Fruit fly (Drosophila melanogaster) whole organism, embryonic: ENCODE results near the gene CG11951.

Experiments used
- Aef1 ChIP-seq: fragments of 200-800 bp; sonication (Bioruptor generic); IDR thresholded peaks from 3 replicates; pipeline ENCODE4 v1.3.6; 2022; ENCODE audit warnings: missing biosample characterization, missing genetic modification characterization
- Asciz ChIP-seq: fragments of 200-800 bp; sonication (Bioruptor generic); optimal IDR thresholded peaks from 2 replicates; lab custom pipeline; 2017; ENCODE audit warnings: missing biosample characterization, mild to moderate bottlenecking, missing genetic modification characterization, missing genetic modification reagents
- CG10366 ChIP-seq: fragments of 200-800 bp; sonication (Bioruptor generic); IDR thresholded peaks from 2 replicates; pipeline ENCODE4 v1.3.6; 2022; ENCODE audit warnings: missing biosample characterization, missing genetic modification characterization
- CG10431 ChIP-seq: fragments of 200-800 bp; sonication (Bioruptor generic); optimal IDR thresholded peaks from 3 replicates; lab custom pipeline; 2018; ENCODE audit warnings: missing biosample characterization, mild to moderate bottlenecking, missing genetic modification characterization
- CG13287 ChIP-seq: fragments of 200-800 bp; sonication (Bioruptor generic); IDR thresholded peaks from 2 replicates; pipeline ENCODE4 v1.3.6; 2022; ENCODE audit warnings: missing biosample characterization, missing genetic modification characterization; ENCODE audit not compliant: partially characterized antibody
- CG13424 ChIP-seq: fragments of 200-800 bp; sonication (Bioruptor generic); optimal IDR thresholded peaks from 2 replicates; lab custom pipeline; 2019; ENCODE audit warnings: missing biosample characterization, mild to moderate bottlenecking, missing genetic modification characterization, moderate library complexity
- CG13775 ChIP-seq: fragments of 200-800 bp; sonication (Bioruptor generic); optimal IDR thresholded peaks from 3 replicates; lab custom pipeline; 2017; ENCODE audit warnings: missing biosample characterization, mild to moderate bottlenecking, missing genetic modification characterization
- CG14860 ChIP-seq: fragments of 200-800 bp; sonication (Bioruptor generic); IDR thresholded peaks from 3 replicates; pipeline ENCODE4 v1.3.6; 2022; ENCODE audit warnings: missing biosample characterization, missing genetic modification characterization; ENCODE audit not compliant: partially characterized antibody
- CG16863 ChIP-seq: fragments of 200-800 bp; sonication (Bioruptor generic); optimal IDR thresholded peaks from 3 replicates; lab custom pipeline; 2016; ENCODE audit warnings: missing biosample characterization, missing genetic modification characterization
- CG30020 ChIP-seq: fragments of 200-800 bp; optimal IDR thresholded peaks from 2 replicates; lab custom pipeline; 2019; ENCODE audit warnings: missing biosample characterization, mild to moderate bottlenecking, missing genetic modification characterization, moderate library complexity
- CG30403 ChIP-seq: fragments of 200-800 bp; sonication (Bioruptor generic); optimal IDR thresholded peaks from 3 replicates; lab custom pipeline; 2016; ENCODE audit warnings: missing biosample characterization, missing genetic modification characterization
- CG30431 ChIP-seq: fragments of 200-800 bp; sonication (Bioruptor generic); optimal IDR thresholded peaks from 2 replicates; lab custom pipeline; 2017; ENCODE audit warnings: missing biosample characterization, missing genetic modification characterization
- CG3407 ChIP-seq: fragments of 200-800 bp; sonication (Bioruptor generic); optimal IDR thresholded peaks from 2 replicates; lab custom pipeline; 2018; ENCODE audit warnings: missing biosample characterization, mild to moderate bottlenecking, missing genetic modification characterization
- CG6683 ChIP-seq: fragments of 200-800 bp; sonication (Bioruptor generic); optimal IDR thresholded peaks from 2 replicates; lab custom pipeline; 2017; ENCODE audit warnings: missing biosample characterization, mild to moderate bottlenecking, missing genetic modification characterization, missing genetic modification reagents
- CG6813 ChIP-seq: fragments of 200-800 bp; sonication (Bioruptor generic); optimal IDR thresholded peaks from 2 replicates; lab custom pipeline; 2017; ENCODE audit warnings: missing biosample characterization, missing genetic modification characterization, mild to moderate bottlenecking, moderate library complexity, missing genetic modification reagents
- CG7372 ChIP-seq: fragments of 200-800 bp; sonication (Bioruptor generic); IDR thresholded peaks from 2 replicates; pipeline ENCODE4 v1.3.6; 2022; ENCODE audit warnings: missing biosample characterization, missing genetic modification characterization
- CG8089 ChIP-seq: fragments of 200-800 bp; sonication (Bioruptor generic); optimal IDR thresholded peaks from 3 replicates; lab custom pipeline; 2016; ENCODE audit warnings: missing biosample characterization, missing genetic modification characterization
- CG8290 ChIP-seq, 3 experiments: fragments of 200-800 bp; sonication (Bioruptor generic); optimal IDR thresholded peaks; 2 replicates each; lab custom pipeline; 2016 to 2019; ENCODE audit warnings: missing biosample characterization in 3 of 3, missing genetic modification characterization in 3 of 3, mild to moderate bottlenecking in 2 of 3, moderate library complexity in 1 of 3
- CG9609 ChIP-seq: fragments of 200-800 bp; sonication (Bioruptor generic); optimal IDR thresholded peaks from 3 replicates; lab custom pipeline; 2016; ENCODE audit warnings: missing biosample characterization, missing genetic modification characterization
- CoRest ChIP-seq: fragments of 200-800 bp; sonication (Bioruptor generic); optimal IDR thresholded peaks from 3 replicates; lab custom pipeline; 2018; ENCODE audit warnings: missing biosample characterization, mild to moderate bottlenecking, missing genetic modification characterization, moderate library complexity
- Deaf1 ChIP-seq: fragments of 200-800 bp; optimal IDR thresholded peaks from 3 replicates; lab custom pipeline; 2019; ENCODE audit warnings: missing biosample characterization, mild to moderate bottlenecking, missing genetic modification characterization, moderate library complexity
- Ets65A ChIP-seq: fragments of 200-800 bp; sonication (Bioruptor generic); peaks from one replicate; lab custom pipeline; 2016; ENCODE audit warnings: missing biosample characterization, missing genetic modification characterization
- Jarid2 ChIP-seq: fragments of 200-800 bp; sonication (Bioruptor generic); optimal IDR thresholded peaks from 3 replicates; lab custom pipeline; 2017; ENCODE audit warnings: mild to moderate bottlenecking, missing biosample characterization, missing genetic modification reagents, missing genetic modification characterization
- Lim3 ChIP-seq: fragments of 200-800 bp; sonication (Bioruptor generic); IDR thresholded peaks from 2 replicates; pipeline ENCODE4 v1.3.6; 2022; ENCODE audit warnings: missing biosample characterization, missing genetic modification characterization
- MESR4 ChIP-seq: fragments of 200-800 bp; sonication (Bioruptor generic); optimal IDR thresholded peaks from 2 replicates; lab custom pipeline; 2018; ENCODE audit warnings: missing biosample characterization, mild to moderate bottlenecking, missing genetic modification characterization, moderate library complexity
- Med ChIP-seq: fragments of 200-800 bp; sonication (Bioruptor generic); peaks from one replicate; lab custom pipeline; 2016; ENCODE audit warnings: missing biosample characterization, missing genetic modification characterization, mild to moderate bottlenecking, inconsistent platforms, moderate library complexity
- Nf-YA ChIP-seq: fragments of 200-800 bp; sonication (Bioruptor generic); IDR thresholded peaks from 2 replicates; pipeline ENCODE4 v1.3.6; 2022; ENCODE audit warnings: missing biosample characterization, missing genetic modification characterization
- Ptx1 ChIP-seq: fragments of 200-800 bp; sonication (Bioruptor generic); IDR thresholded peaks from 2 replicates; pipeline ENCODE4 v1.3.6; 2022; ENCODE audit warnings: missing biosample characterization, missing genetic modification characterization
- Scr ChIP-seq: fragments of 200-800 bp; sonication (Bioruptor generic); IDR thresholded peaks from 2 replicates; pipeline ENCODE4 v1.3.6; 2022; ENCODE audit warnings: missing biosample characterization, missing genetic modification characterization; ENCODE audit not compliant: partially characterized antibody
- Sry-β ChIP-seq: fragments of 200-800 bp; sonication (Bioruptor generic); optimal IDR thresholded peaks from 2 replicates; lab custom pipeline; 2018; ENCODE audit warnings: missing biosample characterization, mild to moderate bottlenecking, missing genetic modification characterization, moderate library complexity
- Trl ChIP-seq, 3 experiments: fragments of >200 bp in 2 of 3; fragments of 200-800 bp in 1 of 3; sonication (Bioruptor generic) in 1 of 3; optimal IDR thresholded peaks; 2 replicates in 1 of 3; 3 replicates in 2 of 3; lab custom pipeline; 2016 to 2017; ENCODE audit warnings: missing biosample characterization in 1 of 3, missing genetic modification characterization in 1 of 3
- Xrp1 ChIP-seq: fragments of 200-800 bp; sonication (Bioruptor generic); IDR thresholded peaks from 2 replicates; pipeline ENCODE4 v1.3.6; 2022; ENCODE audit warnings: missing biosample characterization, missing genetic modification characterization
- ac ChIP-seq: fragments of 200-800 bp; sonication (Bioruptor generic); optimal IDR thresholded peaks from 3 replicates; lab custom pipeline; 2017; ENCODE audit warnings: missing biosample characterization, mild to moderate bottlenecking, missing genetic modification characterization
- cg ChIP-seq: fragments of 200-800 bp; sonication (Bioruptor generic); optimal IDR thresholded peaks from 3 replicates; lab custom pipeline; 2019; ENCODE audit warnings: missing biosample characterization, mild to moderate bottlenecking, missing genetic modification characterization, moderate library complexity
- chinmo ChIP-seq: fragments of 200-800 bp; sonication (Bioruptor generic); IDR thresholded peaks from 4 replicates; pipeline ENCODE4 v1.3.6; 2022; ENCODE audit warnings: missing biosample characterization, missing genetic modification characterization; ENCODE audit not compliant: partially characterized antibody
- ewg ChIP-seq: fragments of 200-800 bp; sonication (Bioruptor generic); optimal IDR thresholded peaks from 3 replicates; lab custom pipeline; 2017; ENCODE audit warnings: mild to moderate bottlenecking, missing biosample characterization, missing genetic modification reagents, missing genetic modification characterization
- exex ChIP-seq: fragments of 200-800 bp; sonication (Bioruptor generic); optimal IDR thresholded peaks from 4 replicates; lab custom pipeline; 2018; ENCODE audit warnings: missing biosample characterization, mild to moderate bottlenecking, missing genetic modification characterization, moderate library complexity
- fd3F ChIP-seq: fragments of 200-800 bp; sonication (Bioruptor generic); optimal IDR thresholded peaks from 2 replicates; lab custom pipeline; 2018; ENCODE audit warnings: missing biosample characterization, mild to moderate bottlenecking, missing genetic modification characterization, moderate library complexity
- gcm ChIP-seq: fragments of 200-800 bp; sonication (Bioruptor generic); optimal IDR thresholded peaks from 2 replicates; lab custom pipeline; 2019; ENCODE audit warnings: missing biosample characterization, mild to moderate bottlenecking, missing genetic modification characterization, moderate library complexity
- grn ChIP-seq: fragments of 200-800 bp; sonication (Bioruptor generic); optimal IDR thresholded peaks from 3 replicates; lab custom pipeline; 2017; ENCODE audit warnings: missing biosample characterization, missing genetic modification characterization
- kni ChIP-seq: fragments of 200-800 bp; sonication (Bioruptor generic); optimal IDR thresholded peaks from 3 replicates; lab custom pipeline; 2017; ENCODE audit warnings: mild to moderate bottlenecking, missing biosample characterization, missing genetic modification reagents, missing genetic modification characterization
- lbe ChIP-seq: fragments of 200-800 bp; sonication (Bioruptor generic); optimal IDR thresholded peaks from 2 replicates; lab custom pipeline; 2016; ENCODE audit warnings: missing biosample characterization, mild to moderate bottlenecking, missing genetic modification characterization
- lilli ChIP-seq: fragments of 200-800 bp; sonication (Bioruptor generic); optimal IDR thresholded peaks from 3 replicates; lab custom pipeline; 2016; ENCODE audit warnings: missing biosample characterization, missing genetic modification characterization
- nau ChIP-seq: fragments of 200-800 bp; sonication (Bioruptor generic); optimal IDR thresholded peaks from 3 replicates; lab custom pipeline; 2017; ENCODE audit warnings: missing biosample characterization, mild to moderate bottlenecking, missing genetic modification characterization, missing genetic modification reagents
- p53 ChIP-seq: fragments of 200-800 bp; sonication (Bioruptor generic); optimal IDR thresholded peaks from 2 replicates; lab custom pipeline; 2016; ENCODE audit warnings: missing biosample characterization, missing genetic modification characterization
- pfk ChIP-seq: fragments of 200-800 bp; sonication (Bioruptor generic); optimal IDR thresholded peaks from 2 replicates; lab custom pipeline; 2018; ENCODE audit warnings: missing biosample characterization, mild to moderate bottlenecking, missing genetic modification characterization, moderate library complexity
- sens ChIP-seq: fragments of 200-800 bp; sonication (Bioruptor generic); peaks from one replicate; lab custom pipeline; 2016; ENCODE audit warnings: missing biosample characterization, missing genetic modification characterization
- tll ChIP-seq, 2 experiments: fragments of 200-800 bp in 1 of 2; fragments of >200 bp in 1 of 2; sonication (Bioruptor generic) in 1 of 2; optimal IDR thresholded peaks; 2 replicates each; lab custom pipeline; 2017 to 2019; ENCODE audit warnings: missing biosample characterization in 2 of 2, missing genetic modification characterization in 2 of 2, mild to moderate bottlenecking in 1 of 2, moderate library complexity in 1 of 2

The CG11951 gene

DNA sequence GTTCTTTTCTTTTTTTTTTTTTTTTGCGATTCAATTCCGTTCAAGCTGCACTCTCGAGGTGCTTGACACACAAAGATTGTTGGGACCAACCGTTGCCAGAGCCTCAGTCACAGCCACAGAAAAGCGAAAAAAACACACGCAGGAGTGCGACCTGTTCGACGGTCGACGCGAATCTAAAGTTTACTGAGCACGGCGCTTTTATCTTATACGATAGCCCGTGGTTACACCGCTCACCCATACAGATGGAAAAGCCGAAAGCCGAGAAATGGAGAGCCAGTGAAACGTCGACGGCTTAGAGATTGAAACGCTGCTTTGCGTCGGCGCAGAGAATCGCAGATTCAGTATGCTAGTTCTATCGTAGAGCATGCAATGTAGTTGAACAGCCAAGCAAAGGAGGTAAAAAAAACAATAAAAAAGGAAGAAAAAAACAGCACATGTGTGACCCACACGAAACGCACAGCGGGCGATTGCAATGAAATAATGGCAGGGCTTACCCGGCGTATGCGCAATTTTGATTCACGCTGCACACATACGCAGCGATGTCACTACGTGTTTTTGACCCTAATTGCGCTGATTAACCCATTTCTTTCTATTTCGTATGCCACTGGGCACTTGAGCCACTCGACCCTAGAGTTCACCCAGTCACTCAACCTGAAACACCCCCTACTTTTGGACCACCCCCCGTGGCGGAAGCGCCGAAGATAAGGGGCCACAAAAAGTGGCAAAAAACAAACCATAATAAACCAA, 11.9 kb upstream of the CG11951 start, which contains the start of gene SP1029 (continued):
- no peak for TF ChIP-seq gcm (GFP tag; lab: Kevin White, UChicago)
- no peak for TF ChIP-seq CG16863 (GFP tag; lab: Kevin White, UChicago)
- TF ChIP-seq CG3407 (GFP tag; lab: Kevin White, UChicago), result no peak
- TF ChIP-seq cg (GFP tag; lab: Kevin White, UChicago), result peak; percentile 15
- TF ChIP-seq CG9609 (GFP tag; lab: Kevin White, UChicago), result no peak
- TF ChIP-seq MESR4 (GFP tag; lab: Kevin White, UChicago), result no peak
- TF ChIP-seq Scr (GFP tag; lab: Robert Waterston, UW), result peak; percentile 21; the same call in 1 of the 2 replicates
- TF ChIP-seq Ptx1, result no peak
- no peak for TF ChIP-seq sens (GFP tag; lab: Kevin White, UChicago)
- peak; percentile 76 for TF ChIP-seq Deaf1 (tag; lab: Kevin White, UChicago)
- peak; percentile 73; the same call in 1 of the 2 replicates for TF ChIP-seq CG7372 (GFP tag; lab: Robert Waterston, UW)
- no peak for TF ChIP-seq lilli (GFP tag; lab: Kevin White, UChicago)
- no peak for TF ChIP-seq Xrp1 (GFP tag; lab: Robert Waterston, UW)
- TF ChIP-seq Trl (optimal IDR thresholded peaks at IDR 0.05; lab: Kevin White, UChicago), result peak in 1 of 2 experiments; percentile 12
- no peak for TF ChIP-seq Trl (GFP tag; optimal IDR thresholded peaks at IDR 0.05; lab: Kevin White, UChicago)
- no peak for TF ChIP-seq nau
- TF ChIP-seq CG6683, result no peak
- no peak for TF ChIP-seq Sry-β (GFP tag; lab: Kevin White, UChicago)
- TF ChIP-seq CG8089 (GFP tag; lab: Kevin White, UChicago), result no peak
- no peak for TF ChIP-seq ac (GFP tag; lab: Kevin White, UChicago)
- no peak for TF ChIP-seq CG13287
- TF ChIP-seq CG13775, result no peak
- no peak for TF ChIP-seq CG30431
- no peak for TF ChIP-seq CoRest
- no peak for TF ChIP-seq kni
- no peak for TF ChIP-seq CG8290 (GFP tag; optimal IDR thresholded peaks at IDR 0.05; lab: Kevin White, UChicago)
- TF ChIP-seq CG8290 (tag; optimal IDR thresholded peaks at IDR 0.05; lab: Kevin White, UChicago), result no peak
- TF ChIP-seq Jarid2 (GFP tag; lab: Kevin White, UChicago), result peak; percentile 36
- TF ChIP-seq Aef1 (GFP tag; lab: Robert Waterston, UW), result no peak
- TF ChIP-seq CG30020 (tag; lab: Kevin White, UChicago), result no peak
- no peak for TF ChIP-seq fd3F (GFP tag; lab: Kevin White, UChicago)
- TF ChIP-seq exex (tag; lab: Kevin White, UChicago), result no peak
- TF ChIP-seq Med (GFP tag; lab: Kevin White, UChicago), result peak; percentile 51
- TF ChIP-seq p53 (GFP tag; lab: Kevin White, UChicago), result no peak
- no peak for TF ChIP-seq Nf-YA
- no peak for TF ChIP-seq lbe (GFP tag; lab: Kevin White, UChicago)
- no peak for TF ChIP-seq CG30403 (GFP tag; lab: Kevin White, UChicago)
- TF ChIP-seq Lim3 (GFP tag; lab: Robert Waterston, UW), result no peak
- peak; percentile 39 for TF ChIP-seq Ets65A (GFP tag; lab: Kevin White, UChicago)
- no peak for TF ChIP-seq CG10431 (GFP tag; lab: Kevin White, UChicago)
- TF ChIP-seq CG6813, result no peak
- no peak for TF ChIP-seq CG10366 (GFP tag; lab: Robert Waterston, UW)
- TF ChIP-seq tll (GFP tag; optimal IDR thresholded peaks at IDR 0.05; lab: Kevin White, UChicago), result no peak
- no peak for TF ChIP-seq CG13424 (tag; lab: Kevin White, UChicago)
- peak; percentile 24 for TF ChIP-seq ewg
- TF ChIP-seq grn (GFP tag; lab: Kevin White, UChicago), result no peak
- TF ChIP-seq CG14860 (GFP tag; lab: Robert Waterston, UW), result no peak
- TF ChIP-seq pfk (GFP tag; lab: Kevin White, UChicago), result no peak
- TF ChIP-seq Asciz (GFP tag; lab: Kevin White, UChicago), result no peak
- 0 out of 4 replicates have a peak, but pooled peaks have one; percentile 60 for TF ChIP-seq chinmo
